Worm (Caenorhabditis elegans): ENCODE results near the gene nlp-29.
A peak's percentile ranks its signal among the peaks of the same experiment; 100 is the strongest.

Gene nlp-29

DNA sequence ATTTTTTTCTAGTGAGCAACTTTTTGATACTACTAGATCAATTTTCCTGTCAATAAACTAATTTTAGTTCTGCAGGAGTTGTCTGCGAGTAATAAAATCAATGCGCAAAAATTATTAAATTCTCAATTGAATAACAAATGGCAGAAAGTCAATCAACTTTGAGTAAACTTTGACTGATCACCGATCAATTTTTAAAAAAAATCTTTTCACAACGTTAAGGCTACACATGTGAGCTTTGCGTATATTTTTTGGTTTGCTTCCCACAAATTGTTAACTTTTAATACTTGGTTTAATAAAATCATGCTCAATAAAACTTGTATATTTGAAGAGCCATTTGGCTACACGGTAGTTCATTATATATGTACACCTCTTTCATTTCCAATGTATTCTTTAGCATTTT is 23.7 kb downstream of the nlp-29 start, which contains the start of gene srh-7:
Gene srh-7 (plus strand): TSS at position 301 of the 400 bp plus-strand sequence.
- TF ChIP-seq lsy-2 (tag; optimal IDR thresholded peaks at IDR 0.05) (no peak), M03D4.4 (tag; optimal IDR thresholded peaks at IDR 0.05) (no peak), flh-1 (GFP tag; optimal IDR thresholded peaks at IDR 0.05) (no peak), drap-1 (GFP tag; optimal IDR thresholded peaks at IDR 0.05) (no peak), mab-5 (tag; optimal IDR thresholded peaks at IDR 0.05) (no peak), ceh-83 (GFP tag; optimal IDR thresholded peaks at IDR 0.05) (no peak), bed-3 (GFP tag; optimal IDR thresholded peaks at IDR 0.05) (no peak), mep-1 (tag; optimal IDR thresholded peaks at IDR 0.05) (no peak), nhr-2 (tag; optimal IDR thresholded peaks at IDR 0.05) (no peak), unc-39 (tag; optimal IDR thresholded peaks at IDR 0.05) (no peak), ces-1 (GFP tag; optimal IDR thresholded peaks at IDR 0.05) (no peak), nhr-28 (tag; optimal IDR thresholded peaks at IDR 0.05) (no peak), zip-8 (tag; optimal IDR thresholded peaks at IDR 0.05) (no peak), lin-32 (GFP tag; optimal IDR thresholded peaks at IDR 0.05) (no peak), unc-62 (GFP tag; optimal IDR thresholded peaks at IDR 0.05) (no peak), ham-2 (GFP tag; optimal IDR thresholded peaks at IDR 0.05) (no peak), pha-4 (tag; optimal IDR thresholded peaks at IDR 0.05) (no peak), lin-13 (tag; optimal IDR thresholded peaks at IDR 0.05) (no peak), nhr-237 (tag; optimal IDR thresholded peaks at IDR 0.05) (no peak), elt-3 (tag; optimal IDR thresholded peaks at IDR 0.05) (no peak)

DNA sequence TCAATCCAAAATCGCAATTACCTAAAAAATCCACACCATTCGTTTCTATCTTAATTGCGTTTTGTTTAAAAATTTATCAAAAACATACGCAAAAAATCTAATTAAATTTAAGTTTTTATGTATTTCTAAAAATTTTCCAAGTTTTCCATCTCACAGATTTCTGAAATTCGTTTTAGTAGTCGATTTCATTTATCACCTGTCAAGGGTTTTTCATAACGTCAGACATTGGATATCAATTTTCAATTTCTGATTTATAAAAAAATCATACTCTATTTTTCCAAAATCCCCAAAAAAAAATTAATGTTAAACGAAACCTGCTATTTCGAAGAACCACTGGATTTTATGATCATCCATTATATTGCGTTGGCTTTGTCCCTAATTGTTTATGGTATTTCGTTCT is 25.9 kb downstream of the nlp-29 start, which contains the start of gene srh-4:
Gene srh-4 (plus strand): TSS at position 301 of the 400 bp plus-strand sequence.
- no peak for TF ChIP-seq hlh-1 (tag; optimal IDR thresholded peaks at IDR 0.05)
- TF ChIP-seq nhr-12 (tag; optimal IDR thresholded peaks at IDR 0.05): no peak
- TF ChIP-seq unc-39 (tag; optimal IDR thresholded peaks at IDR 0.05): no peak
- TF ChIP-seq lin-32 (GFP tag; optimal IDR thresholded peaks at IDR 0.05): no peak
- no peak for TF ChIP-seq drap-1 (GFP tag; optimal IDR thresholded peaks at IDR 0.05)
- no peak for TF ChIP-seq mep-1 (tag; optimal IDR thresholded peaks at IDR 0.05)
- TF ChIP-seq ces-1 (GFP tag; optimal IDR thresholded peaks at IDR 0.05): no peak
- no peak for TF ChIP-seq snpc-4 (tag; optimal IDR thresholded peaks at IDR 0.05)
- no peak for TF ChIP-seq mab-5 (tag; optimal IDR thresholded peaks at IDR 0.05)
- TF ChIP-seq flh-1 (GFP tag; optimal IDR thresholded peaks at IDR 0.05): no peak
- no peak for TF ChIP-seq nhr-2 (tag; optimal IDR thresholded peaks at IDR 0.05)

DNA sequence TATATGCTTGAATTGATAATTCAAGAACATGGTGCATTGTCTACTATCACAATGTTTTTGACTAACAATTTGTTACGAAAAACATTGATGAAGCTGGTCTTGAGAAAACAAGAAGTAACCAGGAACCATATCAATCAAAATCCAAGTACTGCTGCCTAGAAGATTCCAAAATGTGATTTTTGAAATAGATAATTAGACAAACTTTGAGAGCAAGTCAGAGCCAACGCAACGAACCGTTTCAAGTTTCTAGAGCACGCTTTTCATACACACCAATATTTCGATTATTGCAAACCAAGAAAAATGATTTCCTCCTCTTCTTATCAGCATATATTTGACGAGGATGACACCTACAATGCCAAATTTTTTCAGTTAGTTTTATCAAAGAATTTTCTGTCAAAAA is 32.6 kb downstream of the nlp-29 start, which contains the start of gene srw-89:
Gene srw-89 (plus strand): TSS at position 301 of the 400 bp plus-strand sequence.
- no peak for TF ChIP-seq ham-2 (GFP tag; optimal IDR thresholded peaks at IDR 0.05)
- no peak for TF ChIP-seq ceh-43 (GFP tag; optimal IDR thresholded peaks at IDR 0.05)
- no peak for TF ChIP-seq elt-3 (tag; optimal IDR thresholded peaks at IDR 0.05)
- TF ChIP-seq hlh-1 (tag; optimal IDR thresholded peaks at IDR 0.05): no peak
- TF ChIP-seq lin-32 (GFP tag; optimal IDR thresholded peaks at IDR 0.05): no peak

DNA sequence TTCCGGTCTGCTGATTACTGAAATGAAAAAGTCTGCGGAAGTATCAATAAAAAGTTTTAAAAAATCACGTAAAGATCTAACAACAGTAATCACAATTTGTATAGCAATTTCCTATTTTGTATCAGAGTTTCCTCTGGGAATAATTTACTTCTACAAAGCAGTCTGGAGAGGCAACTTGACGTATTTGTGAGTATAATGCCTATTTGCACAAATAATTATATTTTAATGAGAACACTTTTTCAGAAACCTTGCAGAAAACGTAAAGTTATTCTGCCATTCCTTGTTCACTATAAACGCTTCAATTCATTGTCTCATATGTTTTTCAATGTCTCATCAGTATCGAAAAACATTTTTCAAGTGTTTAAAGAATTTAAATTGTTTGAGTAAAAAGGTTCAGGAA is 34.4 kb downstream of the nlp-29 start:
- no peak for TF ChIP-seq ceh-39 (tag; optimal IDR thresholded peaks at IDR 0.05)
- TF ChIP-seq unc-62 (GFP tag; optimal IDR thresholded peaks at IDR 0.05): no peak
- no peak for TF ChIP-seq mls-2 (tag; optimal IDR thresholded peaks at IDR 0.05)

DNA sequence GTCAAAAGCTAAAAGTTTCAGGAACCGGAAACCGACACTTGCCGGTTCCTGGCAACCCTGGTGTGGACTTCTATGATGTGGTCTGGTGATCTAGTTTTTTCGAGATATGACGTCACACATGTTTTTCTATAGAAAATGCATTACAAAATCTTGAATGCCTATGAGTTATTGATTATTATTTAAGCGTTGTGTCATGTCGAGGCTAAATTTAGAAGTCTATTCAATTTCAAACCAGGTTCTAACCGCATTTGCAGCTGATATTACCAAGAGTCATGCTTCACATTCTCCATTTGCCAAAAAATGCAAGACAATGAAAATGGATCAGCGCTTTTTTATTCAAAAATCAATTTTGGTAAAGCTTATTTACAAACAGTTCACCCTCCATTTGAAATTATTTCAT is 35.0 kb downstream of the nlp-29 start, which contains the start of gene K09D9.3:
Gene K09D9.3 (plus strand): TSS at position 301 of the 400 bp plus-strand sequence.
- TF ChIP-seq ceh-83 (GFP tag; optimal IDR thresholded peaks at IDR 0.05): no peak
- no peak for TF ChIP-seq ces-1 (GFP tag; optimal IDR thresholded peaks at IDR 0.05)
- peak; percentile 65 for TF ChIP-seq zip-8 (tag; optimal IDR thresholded peaks at IDR 0.05)
- TF ChIP-seq nhr-237 (tag; optimal IDR thresholded peaks at IDR 0.05): no peak

DNA sequence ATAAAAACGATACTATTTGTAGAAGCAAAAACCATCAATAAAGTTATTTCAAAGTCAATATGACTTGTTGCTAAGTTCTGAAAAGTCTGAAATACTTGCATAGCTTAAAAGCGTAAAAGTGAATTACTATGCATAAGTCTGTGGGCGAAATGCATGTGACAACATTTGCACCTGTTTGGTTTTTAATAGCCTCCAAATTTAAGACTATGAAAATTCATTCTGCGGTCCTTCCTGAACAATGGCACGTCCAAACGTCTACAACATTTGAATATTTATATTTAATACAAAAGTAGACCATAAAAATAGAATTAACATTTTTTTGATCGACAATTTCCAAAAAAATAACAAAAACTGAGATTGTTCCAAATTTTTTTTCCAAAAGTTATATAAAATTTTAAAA is 37.6 kb downstream of the nlp-29 start, which contains the start of gene K09D9.14:
Gene K09D9.14 (minus strand): TSS at position 101 of the 400 bp plus-strand sequence.
- TF ChIP-seq ceh-43 (GFP tag; optimal IDR thresholded peaks at IDR 0.05) (no peak), sptf-1 (tag; optimal IDR thresholded peaks at IDR 0.05) (no peak), mab-5 (tag; optimal IDR thresholded peaks at IDR 0.05) (no peak), tbx-8 (GFP tag; optimal IDR thresholded peaks at IDR 0.05) (no peak), ztf-11 (tag; optimal IDR thresholded peaks at IDR 0.05) (no peak), unc-62 (GFP tag; optimal IDR thresholded peaks at IDR 0.05) (no peak), bed-3 (GFP tag; optimal IDR thresholded peaks at IDR 0.05) (no peak), nhr-237 (tag; optimal IDR thresholded peaks at IDR 0.05) (no peak), M03D4.4 (tag; optimal IDR thresholded peaks at IDR 0.05) (no peak)

Measured in whole organism, mixed stage, embryonic.